Worm (Caenorhabditis elegans): ENCODE measurements around the gene T23B5.3.

DNA sequence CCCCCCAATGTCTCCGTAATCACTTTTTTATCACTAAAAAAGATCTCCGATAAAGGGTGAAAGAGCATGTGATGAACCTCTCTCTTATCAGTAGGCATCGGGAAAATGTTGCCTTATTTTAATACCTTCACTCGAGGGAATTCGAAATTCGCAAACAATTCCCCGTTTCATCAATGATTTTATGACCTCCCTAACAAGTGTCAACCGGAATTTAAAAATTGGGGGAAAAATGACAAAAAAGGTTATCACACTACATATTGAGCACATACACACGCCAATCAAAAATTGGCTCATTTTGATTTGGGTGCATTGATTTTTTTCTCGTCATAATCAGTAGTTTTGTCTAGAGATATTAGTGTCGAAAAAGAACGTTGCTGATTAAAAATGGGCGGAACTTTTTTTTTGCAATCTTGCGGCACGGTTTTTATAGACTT, 1.3 kb downstream of the T23B5.3 start:
- TF ChIP-seq ztf-11 (tag; optimal IDR thresholded peaks at IDR 0.05) = no peak
- no peak for TF ChIP-seq nhr-77 (tag; optimal IDR thresholded peaks at IDR 0.05)
- TF ChIP-seq F16B12.6 (tag; optimal IDR thresholded peaks at IDR 0.05) = no peak
- no peak for TF ChIP-seq unc-62 (GFP tag; optimal IDR thresholded peaks at IDR 0.05)
- no peak for TF ChIP-seq nhr-71 (tag; optimal IDR thresholded peaks at IDR 0.05)
- no peak for TF ChIP-seq ztf-4 (tag; optimal IDR thresholded peaks at IDR 0.05)
- no peak for TF ChIP-seq snpc-4 (tag; optimal IDR thresholded peaks at IDR 0.05)
- no peak for TF ChIP-seq skn-1 (tag; optimal IDR thresholded peaks at IDR 0.05)
- TF ChIP-seq unc-130 (tag; optimal IDR thresholded peaks at IDR 0.05) = no peak
- TF ChIP-seq nhr-19 (GFP tag; conservative IDR thresholded peaks at IDR 0.05) = no peak
- TF ChIP-seq blmp-1 (tag; optimal IDR thresholded peaks at IDR 0.05) = no peak

Data from whole organism, L1 larva.